Fruit fly (Drosophila melanogaster) whole organism, embryonic: ENCODE measurements around the gene CG15539.

ENCODE experiments used
- ATbp ChIP-seq: fragments of 200-800 bp; sonication (Bioruptor generic); optimal IDR thresholded peaks from 2 replicates; lab custom pipeline; 2017; ENCODE audit warnings: missing biosample characterization, mild to moderate bottlenecking, missing genetic modification characterization, missing genetic modification reagents
- B-H2 ChIP-seq: fragments of 200-800 bp; sonication (Bioruptor generic); optimal IDR thresholded peaks from 2 replicates; lab custom pipeline; 2018; ENCODE audit warnings: missing biosample characterization, mild to moderate bottlenecking, missing genetic modification characterization
- Bgb ChIP-seq: fragments of 200-800 bp; sonication (Bioruptor generic); IDR thresholded peaks from 2 replicates; pipeline ENCODE4 v1.3.6; 2022; ENCODE audit warnings: missing biosample characterization, missing genetic modification characterization; ENCODE audit not compliant: partially characterized antibody
- Blimp-1 ChIP-seq: fragments of 200-800 bp; sonication (Bioruptor generic); optimal IDR thresholded peaks from 3 replicates; lab custom pipeline; 2018; ENCODE audit warnings: missing biosample characterization, missing genetic modification characterization, mild to moderate bottlenecking, moderate library complexity, missing genetic modification reagents
- CG10209 ChIP-seq: fragments of 200-800 bp; sonication (Bioruptor generic); optimal IDR thresholded peaks from 3 replicates; lab custom pipeline; 2017; ENCODE audit warnings: missing biosample characterization, mild to moderate bottlenecking, missing genetic modification characterization, missing genetic modification reagents
- CG11696 ChIP-seq: fragments of 200-800 bp; sonication (Bioruptor generic); IDR thresholded peaks from 2 replicates; pipeline ENCODE4 v1.3.6; 2022; ENCODE audit warnings: missing biosample characterization, missing genetic modification characterization
- CG12391 ChIP-seq: fragments of 200-800 bp; sonication (Bioruptor generic); optimal IDR thresholded peaks from 3 replicates; lab custom pipeline; 2018; ENCODE audit warnings: missing biosample characterization, mild to moderate bottlenecking, missing genetic modification characterization, moderate library complexity
- CG15011 ChIP-seq: fragments of 200-800 bp; sonication (Bioruptor generic); optimal IDR thresholded peaks from 3 replicates; lab custom pipeline; 2018; ENCODE audit warnings: missing biosample characterization, mild to moderate bottlenecking, missing genetic modification characterization
- CG15514 ChIP-seq: fragments of 200-800 bp; sonication (Bioruptor generic); optimal IDR thresholded peaks from 3 replicates; lab custom pipeline; 2017; ENCODE audit warnings: missing biosample characterization, missing genetic modification characterization, mild to moderate bottlenecking, moderate library complexity, missing genetic modification reagents
- CG15601 ChIP-seq: fragments of 200-800 bp; sonication (Bioruptor generic); optimal IDR thresholded peaks from 3 replicates; lab custom pipeline; 2019; ENCODE audit warnings: missing biosample characterization, mild to moderate bottlenecking, missing genetic modification characterization, moderate library complexity
- CG18599 ChIP-seq: fragments of 200-800 bp; sonication (Bioruptor generic); optimal IDR thresholded peaks from 3 replicates; lab custom pipeline; 2017; ENCODE audit warnings: missing biosample characterization, missing genetic modification characterization, mild to moderate bottlenecking, moderate library complexity, missing genetic modification reagents
- CG18619 ChIP-seq: fragments of 200-800 bp; sonication (Bioruptor generic); optimal IDR thresholded peaks from 3 replicates; lab custom pipeline; 2017; ENCODE audit warnings: missing biosample characterization, mild to moderate bottlenecking, missing genetic modification characterization
- CG2120 ChIP-seq: fragments of 200-800 bp; sonication (Bioruptor generic); optimal IDR thresholded peaks from 3 replicates; lab custom pipeline; 2016; ENCODE audit warnings: missing biosample characterization, missing genetic modification characterization
- CG3163 ChIP-seq: fragments of 200-800 bp; sonication (Bioruptor generic); optimal IDR thresholded peaks from 3 replicates; lab custom pipeline; 2016; ENCODE audit warnings: missing biosample characterization, missing genetic modification characterization
- CG32767 ChIP-seq: fragments of 200-800 bp; sonication (Bioruptor generic); IDR thresholded peaks from 2 replicates; pipeline ENCODE4 v1.3.6; 2022; ENCODE audit warnings: missing biosample characterization, missing genetic modification characterization
- CG4707 ChIP-seq: fragments of 200-800 bp; sonication (Bioruptor generic); optimal IDR thresholded peaks from 2 replicates; lab custom pipeline; 2018; ENCODE audit warnings: missing biosample characterization, mild to moderate bottlenecking, missing genetic modification characterization, moderate library complexity
- CG7786 ChIP-seq: fragments of 200-800 bp; sonication (Bioruptor generic); optimal IDR thresholded peaks from 2 replicates; lab custom pipeline; 2016; ENCODE audit warnings: missing biosample characterization, missing genetic modification characterization
- Dll ChIP-seq: fragments of 200-800 bp; sonication (Bioruptor generic); IDR thresholded peaks from 4 replicates; pipeline ENCODE4 v1.3.6; 2022; ENCODE audit warnings: missing biosample characterization, missing genetic modification characterization; ENCODE audit not compliant: partially characterized antibody
- Ets97D ChIP-seq: fragments of 200-800 bp; sonication (Bioruptor generic); optimal IDR thresholded peaks from 3 replicates; lab custom pipeline; 2016; ENCODE audit warnings: missing biosample characterization, missing genetic modification characterization
- HHEX ChIP-seq: fragments of 200-800 bp; sonication (Bioruptor generic); optimal IDR thresholded peaks from 3 replicates; lab custom pipeline; 2017; ENCODE audit warnings: missing biosample characterization, mild to moderate bottlenecking, missing genetic modification characterization, missing genetic modification reagents
- Hmx ChIP-seq: fragments of 200-800 bp; sonication (Bioruptor generic); optimal IDR thresholded peaks from 2 replicates; lab custom pipeline; 2016; ENCODE audit warnings: missing biosample characterization, missing genetic modification characterization
- Hr78 ChIP-seq, 2 experiments: fragments of 200-800 bp in 1 of 2; fragments of >200 bp in 1 of 2; sonication (Bioruptor generic) in 1 of 2; optimal IDR thresholded peaks; 2 replicates each; lab custom pipeline; 2017 to 2019; ENCODE audit warnings: missing biosample characterization in 2 of 2, missing genetic modification characterization in 2 of 2, mild to moderate bottlenecking in 1 of 2, moderate library complexity in 1 of 2
- Mrtf ChIP-seq: fragments of 200-800 bp; sonication (Bioruptor generic); IDR thresholded peaks from 3 replicates; pipeline ENCODE4 v1.3.6; 2022; ENCODE audit warnings: missing biosample characterization, missing genetic modification characterization
- Myb ChIP-seq: fragments of 200-800 bp; sonication (Bioruptor generic); optimal IDR thresholded peaks from 2 replicates; lab custom pipeline; 2016; ENCODE audit warnings: missing biosample characterization, missing genetic modification characterization
- Sox100B ChIP-seq: fragments of 200-800 bp; sonication (Bioruptor generic); optimal IDR thresholded peaks from 3 replicates; lab custom pipeline; 2018; ENCODE audit warnings: missing biosample characterization, mild to moderate bottlenecking, missing genetic modification characterization
- Xrp1 ChIP-seq: fragments of 200-800 bp; sonication (Bioruptor generic); IDR thresholded peaks from 2 replicates; pipeline ENCODE4 v1.3.6; 2022; ENCODE audit warnings: missing biosample characterization, missing genetic modification characterization
- aop ChIP-seq: fragments of 200-800 bp; sonication (Bioruptor generic); IDR thresholded peaks from 2 replicates; pipeline ENCODE4 v1.3.6; 2022; ENCODE audit warnings: missing biosample characterization, missing genetic modification characterization
- bcd ChIP-seq: fragments of 200-800 bp; sonication (Bioruptor generic); optimal IDR thresholded peaks from 2 replicates; lab custom pipeline; 2017; ENCODE audit warnings: missing biosample characterization, mild to moderate bottlenecking, missing genetic modification characterization
- bowl ChIP-seq: fragments of 200-800 bp; sonication (Bioruptor generic); IDR thresholded peaks from 2 replicates; pipeline ENCODE4 v1.3.6; 2022; ENCODE audit warnings: missing biosample characterization, missing genetic modification characterization
- bsh ChIP-seq, 2 experiments: fragments of 200-800 bp; sonication (Bioruptor generic); optimal IDR thresholded peaks; 2 replicates each; lab custom pipeline; 2017 to 2018; ENCODE audit warnings: mild to moderate bottlenecking in 2 of 2, missing biosample characterization in 2 of 2, missing genetic modification characterization in 2 of 2, moderate library complexity in 1 of 2
- btn ChIP-seq: fragments of 200-800 bp; sonication (Bioruptor generic); optimal IDR thresholded peaks from 2 replicates; lab custom pipeline; 2016; ENCODE audit warnings: missing biosample characterization, missing genetic modification characterization
- cas ChIP-seq: fragments of 200-800 bp; sonication (Bioruptor generic); IDR thresholded peaks from 2 replicates; pipeline ENCODE4 v1.3.6; 2022; ENCODE audit warnings: missing biosample characterization, missing genetic modification characterization
- caup ChIP-seq: fragments of 200-800 bp; sonication (Bioruptor generic); optimal IDR thresholded peaks from 3 replicates; lab custom pipeline; 2017; ENCODE audit warnings: missing biosample characterization, mild to moderate bottlenecking, missing genetic modification characterization, moderate library complexity; ENCODE audit not compliant: severe bottlenecking
- cwo ChIP-seq: fragments of 200-800 bp; sonication (Bioruptor generic); optimal IDR thresholded peaks from 3 replicates; lab custom pipeline; 2017; ENCODE audit warnings: missing biosample characterization, missing genetic modification characterization, mild to moderate bottlenecking, moderate library complexity, missing genetic modification reagents
- dimm ChIP-seq: fragments of 200-800 bp; sonication (Bioruptor generic); IDR thresholded peaks from 2 replicates; pipeline ENCODE4 v1.3.6; 2022; ENCODE audit warnings: missing biosample characterization, missing genetic modification characterization
- fd64A ChIP-seq: fragments of 200-800 bp; sonication (Bioruptor generic); optimal IDR thresholded peaks from 3 replicates; lab custom pipeline; 2018; ENCODE audit warnings: missing biosample characterization, mild to moderate bottlenecking, missing genetic modification characterization
- insv ChIP-seq, 2 experiments: fragments of 200-800 bp; sonication (Bioruptor generic); optimal IDR thresholded peaks; 3 replicates each; lab custom pipeline; 2016 to 2018; ENCODE audit warnings: missing biosample characterization in 2 of 2, missing genetic modification characterization in 2 of 2
- jigr1 ChIP-seq: fragments of 200-800 bp; sonication (Bioruptor generic); IDR thresholded peaks from 3 replicates; pipeline ENCODE4 v1.3.6; 2022; ENCODE audit warnings: missing biosample characterization, missing genetic modification characterization
- lab ChIP-seq: fragments of 200-800 bp; sonication (Bioruptor generic); optimal IDR thresholded peaks from 3 replicates; lab custom pipeline; 2017; ENCODE audit warnings: missing biosample characterization, missing genetic modification characterization, mild to moderate bottlenecking, moderate library complexity, missing genetic modification reagents
- lilli ChIP-seq: fragments of 200-800 bp; sonication (Bioruptor generic); optimal IDR thresholded peaks from 3 replicates; lab custom pipeline; 2016; ENCODE audit warnings: missing biosample characterization, missing genetic modification characterization
- luna ChIP-seq: fragments of 200-800 bp; sonication (Bioruptor generic); optimal IDR thresholded peaks from 2 replicates; lab custom pipeline; 2016; ENCODE audit warnings: missing biosample characterization, missing genetic modification characterization
- mirr ChIP-seq: fragments of 200-800 bp; sonication (Bioruptor generic); optimal IDR thresholded peaks from 3 replicates; lab custom pipeline; 2018; ENCODE audit warnings: missing biosample characterization, mild to moderate bottlenecking, missing genetic modification characterization
- pho ChIP-seq: fragments of 200-800 bp; sonication (Bioruptor generic); optimal IDR thresholded peaks from 2 replicates; lab custom pipeline; 2016; ENCODE audit warnings: missing biosample characterization, missing genetic modification characterization
- sens ChIP-seq: fragments of 200-800 bp; sonication (Bioruptor generic); peaks from one replicate; lab custom pipeline; 2016; ENCODE audit warnings: missing biosample characterization, missing genetic modification characterization
- slou ChIP-seq: fragments of 200-800 bp; sonication (Bioruptor generic); optimal IDR thresholded peaks from 3 replicates; lab custom pipeline; 2016; ENCODE audit warnings: missing biosample characterization, missing genetic modification characterization
- trem ChIP-seq: fragments of 200-800 bp; optimal IDR thresholded peaks from 3 replicates; lab custom pipeline; 2019; ENCODE audit warnings: missing biosample characterization, mild to moderate bottlenecking, missing genetic modification characterization, moderate library complexity
- usp ChIP-seq: fragments of >200 bp; optimal IDR thresholded peaks from 2 replicates; lab custom pipeline; 2017; ENCODE audit warnings: missing biosample characterization, missing genetic modification characterization
- zf30C ChIP-seq: fragments of 200-800 bp; sonication (Bioruptor generic); optimal IDR thresholded peaks from 3 replicates; lab custom pipeline; 2018; ENCODE audit warnings: missing biosample characterization, mild to moderate bottlenecking, missing genetic modification characterization

CG15539 gene

DNA sequence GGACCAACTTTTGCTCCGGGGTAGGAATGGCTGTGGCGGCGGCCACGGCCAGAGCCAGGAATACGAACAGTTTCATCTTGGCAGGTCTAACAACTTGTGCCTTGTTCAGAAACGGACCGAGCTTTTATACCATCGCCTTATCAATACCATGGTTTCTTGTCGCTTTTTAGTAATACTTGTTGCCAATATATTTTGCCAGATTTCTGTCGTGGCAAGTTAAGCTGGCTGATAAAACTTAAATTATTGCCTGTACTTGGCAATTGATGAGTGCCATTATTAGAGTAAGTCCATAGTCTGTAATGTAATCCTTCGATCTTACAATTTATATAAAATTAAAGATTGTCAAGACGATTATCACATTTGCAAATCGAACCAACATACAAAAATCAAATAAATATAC is 18.0 kb upstream of the CG15539 start, which contains the start of gene Jon99Fii:
TSS of gene Jon99Fii (minus strand) at position 101 of the 400 bp plus-strand sequence.
- TF ChIP-seq usp (no peak), dimm (GFP tag; lab: Robert Waterston, UW) (no peak), caup (GFP tag; lab: Kevin White, UChicago) (no peak), Mrtf (no peak), cas (GFP tag; lab: Robert Waterston, UW) (no peak), CG3163 (GFP tag; lab: Kevin White, UChicago) (no peak), mirr (no peak), Dll (GFP tag; lab: Robert Waterston, UW) (no peak), CG15011 (GFP tag; lab: Kevin White, UChicago) (no peak), zf30C (GFP tag; lab: Kevin White, UChicago) (no peak), Sox100B (no peak), btn (no peak), Hr78 (GFP tag; optimal IDR thresholded peaks at IDR 0.05; lab: Kevin White, UChicago) (no peak), aop (GFP tag; lab: Robert Waterston, UW) (no peak), slou (GFP tag; lab: Kevin White, UChicago) (no peak), Myb (GFP tag; lab: Kevin White, UChicago) (no peak), CG11696 (GFP tag; lab: Robert Waterston, UW) (no peak)
- TF ChIP-seq, all 482 proteins: peak for 0

dm6 chr3R:30488663-30489062 is 17.1 kb upstream of the CG15539 start, which contains the start of gene Jon99Fi:
Gene Jon99Fi, plus strand, starts transcription at chr3R:30488963.
- TF ChIP-seq lilli (GFP tag; lab: Kevin White, UChicago) (peak; percentile 4), bowl (no peak)

DNA sequence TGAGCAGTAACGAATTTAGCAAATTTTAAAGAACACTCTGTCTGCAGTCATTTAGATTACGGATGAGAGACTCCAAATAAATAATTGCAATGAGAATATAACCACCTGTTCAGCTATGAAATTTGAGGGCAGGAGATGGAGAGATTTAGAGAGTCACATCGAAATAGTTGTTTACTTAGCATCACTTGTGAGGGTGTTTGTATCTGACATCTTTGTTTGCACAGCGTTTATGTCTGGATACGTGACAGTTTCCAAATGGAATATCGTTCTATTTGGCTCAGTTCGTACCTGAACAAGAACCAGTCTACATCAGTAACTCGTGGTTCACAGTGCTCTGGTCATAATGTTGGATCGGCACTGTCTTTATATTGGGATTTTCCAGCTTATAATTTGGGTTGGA is 16.0 kb upstream of the CG15539 start, which contains the start of gene PH4alphaSG2:
TSS of gene PH4alphaSG2 (plus strand) at position 278 of the 400 bp plus-strand sequence.
- peak; percentile 14 for TF ChIP-seq CG10209 (GFP tag; lab: Kevin White, UChicago)
- TF ChIP-seq Blimp-1: peak; percentile 11
- no peak for TF ChIP-seq trem (tag; lab: Kevin White, UChicago)
- TF ChIP-seq lab: peak; percentile 71
- TF ChIP-seq HHEX (GFP tag; lab: Kevin White, UChicago): peak; percentile 5
- TF ChIP-seq ATbp (GFP tag; lab: Kevin White, UChicago): peak; percentile 65
- no peak for TF ChIP-seq insv (GFP tag; optimal IDR thresholded peaks at IDR 0.05; lab: Kevin White, UChicago)
- TF ChIP-seq CG18599 (GFP tag; lab: Kevin White, UChicago): peak; percentile 71
- peak; percentile 67 for TF ChIP-seq sens
- peak; percentile 1 for TF ChIP-seq cwo (GFP tag; lab: Kevin White, UChicago)
- TF ChIP-seq CG15514: peak; percentile 29
- TF ChIP-seq Ets97D (GFP tag; lab: Kevin White, UChicago): no peak
- TF ChIP-seq Bgb (GFP tag; lab: Robert Waterston, UW): no peak
- peak; percentile 17 for TF ChIP-seq luna (GFP tag; lab: Kevin White, UChicago)
- 0 out of 2 replicates have a peak, but pooled peaks have one; percentile 25 for TF ChIP-seq Xrp1 (GFP tag; lab: Robert Waterston, UW)
- TF ChIP-seq bsh (GFP tag; optimal IDR thresholded peaks at IDR 0.05; lab: Kevin White, UChicago): peak in 1 of 2 experiments; percentile 17
- no peak for TF ChIP-seq CG12391
- TF ChIP-seq pho (GFP tag; lab: Kevin White, UChicago): peak; percentile 35
- TF ChIP-seq CG32767 (GFP tag; lab: Robert Waterston, UW): no peak
- TF ChIP-seq bcd (GFP tag; lab: Kevin White, UChicago): peak; percentile 13
- TF ChIP-seq CG2120: peak; percentile 61
- TF ChIP-seq jigr1 (GFP tag; lab: Robert Waterston, UW): no peak
- TF ChIP-seq fd64A (GFP tag; lab: Kevin White, UChicago): peak; percentile 5
- TF ChIP-seq CG15601 (tag; lab: Kevin White, UChicago): peak; percentile 44
- peak; percentile 20 for TF ChIP-seq CG18619 (GFP tag; lab: Kevin White, UChicago)
- TF ChIP-seq Hmx: no peak
- TF ChIP-seq CG4707: peak; percentile 8
- TF ChIP-seq CG7786 (GFP tag; lab: Kevin White, UChicago): peak; percentile 34
- peak; percentile 19 for TF ChIP-seq B-H2
